Fruit fly (Drosophila melanogaster) whole organism, embryonic: ENCODE results near the gene CG34136.

ENCODE experiments used
- Adf1 ChIP-seq: fragments of 200-800 bp; sonication (Bioruptor generic); IDR thresholded peaks from 2 replicates; pipeline ENCODE4 v1.3.6; 2022; ENCODE audit warnings: missing biosample characterization, missing genetic modification characterization
- Antp ChIP-seq: fragments of 200-800 bp; sonication (Bioruptor generic); optimal IDR thresholded peaks from 3 replicates; lab custom pipeline; 2016; ENCODE audit warnings: missing biosample characterization, missing genetic modification characterization
- CG14710 ChIP-seq: fragments of 200-800 bp; sonication (Bioruptor generic); optimal IDR thresholded peaks from 3 replicates; lab custom pipeline; 2019; ENCODE audit warnings: missing biosample characterization, mild to moderate bottlenecking, missing genetic modification characterization, moderate library complexity
- CG18262 ChIP-seq: fragments of 200-800 bp; optimal IDR thresholded peaks from 3 replicates; lab custom pipeline; 2019; ENCODE audit warnings: missing biosample characterization, mild to moderate bottlenecking, missing genetic modification characterization, moderate library complexity
- CG2116 ChIP-seq: fragments of 200-800 bp; sonication (Bioruptor generic); optimal IDR thresholded peaks from 3 replicates; lab custom pipeline; 2018; ENCODE audit warnings: missing biosample characterization, mild to moderate bottlenecking, missing genetic modification characterization
- CG30020 ChIP-seq: fragments of 200-800 bp; optimal IDR thresholded peaks from 2 replicates; lab custom pipeline; 2019; ENCODE audit warnings: missing biosample characterization, mild to moderate bottlenecking, missing genetic modification characterization, moderate library complexity
- CG31441 ChIP-seq: fragments of 200-800 bp; sonication (Bioruptor generic); IDR thresholded peaks from 2 replicates; pipeline ENCODE4 v1.3.6; 2022; ENCODE audit warnings: missing biosample characterization, missing genetic modification characterization
- CG6254 ChIP-seq: fragments of 200-800 bp; sonication (Bioruptor generic); optimal IDR thresholded peaks from 3 replicates; lab custom pipeline; 2017; ENCODE audit warnings: mild to moderate bottlenecking, missing biosample characterization, missing genetic modification reagents, missing genetic modification characterization
- CG6791 ChIP-seq: fragments of 200-800 bp; sonication (Bioruptor generic); IDR thresholded peaks from 3 replicates; pipeline ENCODE4 v1.3.6; 2022; ENCODE audit warnings: missing biosample characterization, missing genetic modification characterization; ENCODE audit not compliant: partially characterized antibody
- CG7357 ChIP-seq: fragments of 200-800 bp; sonication (Bioruptor generic); IDR thresholded peaks from 3 replicates; pipeline ENCODE4 v1.3.6; 2022; ENCODE audit warnings: missing biosample characterization, missing genetic modification characterization
- CG8089 ChIP-seq: fragments of 200-800 bp; sonication (Bioruptor generic); optimal IDR thresholded peaks from 3 replicates; lab custom pipeline; 2016; ENCODE audit warnings: missing biosample characterization, missing genetic modification characterization
- CG9437 ChIP-seq: fragments of 200-800 bp; sonication (Bioruptor generic); optimal IDR thresholded peaks from 2 replicates; lab custom pipeline; 2018; ENCODE audit warnings: missing biosample characterization, mild to moderate bottlenecking, missing genetic modification characterization
- CG9817 ChIP-seq: fragments of 200-800 bp; sonication (Bioruptor generic); optimal IDR thresholded peaks from 2 replicates; lab custom pipeline; 2018; ENCODE audit warnings: missing biosample characterization, mild to moderate bottlenecking, missing genetic modification characterization, moderate library complexity
- Camta ChIP-seq: fragments of 200-800 bp; sonication (Bioruptor generic); optimal IDR thresholded peaks from 2 replicates; lab custom pipeline; 2016; ENCODE audit warnings: missing biosample characterization, missing genetic modification characterization
- D19A ChIP-seq: fragments of 200-800 bp; optimal IDR thresholded peaks from 3 replicates; lab custom pipeline; 2019; ENCODE audit warnings: missing biosample characterization, mild to moderate bottlenecking, missing genetic modification characterization, moderate library complexity
- Dek ChIP-seq: fragments of 200-800 bp; sonication (Bioruptor generic); optimal IDR thresholded peaks from 3 replicates; lab custom pipeline; 2019; ENCODE audit warnings: missing biosample characterization, mild to moderate bottlenecking, missing genetic modification characterization, moderate library complexity
- Dip3 ChIP-seq: fragments of 200-800 bp; sonication (Bioruptor generic); optimal IDR thresholded peaks from 3 replicates; lab custom pipeline; 2016; ENCODE audit warnings: missing biosample characterization, missing genetic modification characterization
- E2f2 ChIP-seq: fragments of 200-800 bp; sonication (Bioruptor generic); IDR thresholded peaks from 2 replicates; pipeline ENCODE4 v1.3.6; 2022; ENCODE audit warnings: missing biosample characterization, missing genetic modification characterization
- Hey ChIP-seq: fragments of 200-800 bp; sonication (Bioruptor generic); optimal IDR thresholded peaks from 3 replicates; lab custom pipeline; 2018; ENCODE audit warnings: missing biosample characterization, mild to moderate bottlenecking, missing genetic modification characterization
- HmgZ ChIP-seq: fragments of 200-800 bp; sonication (Bioruptor generic); optimal IDR thresholded peaks from 2 replicates; lab custom pipeline; 2018; ENCODE audit warnings: missing biosample characterization, mild to moderate bottlenecking, missing genetic modification characterization
- Hsf ChIP-seq: fragments of 200-800 bp; sonication (Bioruptor generic); optimal IDR thresholded peaks from 3 replicates; lab custom pipeline; 2016; ENCODE audit warnings: missing biosample characterization, missing genetic modification characterization
- Lhr ChIP-seq: fragments of 200-800 bp; sonication (Bioruptor generic); optimal IDR thresholded peaks from 3 replicates; lab custom pipeline; 2017; ENCODE audit warnings: mild to moderate bottlenecking, missing biosample characterization, missing genetic modification reagents, missing genetic modification characterization
- Lpt ChIP-seq: fragments of >200 bp; optimal IDR thresholded peaks from 2 replicates; lab custom pipeline; 2018; ENCODE audit warnings: missing biosample characterization, missing genetic modification characterization
- MBD-R2 ChIP-seq: fragments of 200-800 bp; sonication (Bioruptor generic); IDR thresholded peaks from 2 replicates; pipeline ENCODE4 v1.3.6; 2022; ENCODE audit warnings: missing biosample characterization, missing genetic modification characterization
- Mes4 ChIP-seq: fragments of 200-800 bp; sonication (Bioruptor generic); optimal IDR thresholded peaks from 2 replicates; lab custom pipeline; 2016; ENCODE audit warnings: missing biosample characterization, missing genetic modification characterization
- Nf-YB ChIP-seq: fragments of 200-800 bp; sonication (Bioruptor generic); optimal IDR thresholded peaks from 3 replicates; lab custom pipeline; 2019; ENCODE audit warnings: missing biosample characterization, mild to moderate bottlenecking, missing genetic modification characterization, moderate library complexity
- Sry-δ ChIP-seq: fragments of 200-800 bp; sonication (Bioruptor generic); optimal IDR thresholded peaks from 2 replicates; lab custom pipeline; 2016; ENCODE audit warnings: missing biosample characterization, missing genetic modification characterization
- al ChIP-seq: fragments of 200-800 bp; sonication (Bioruptor generic); IDR thresholded peaks from 2 replicates; pipeline ENCODE4 v1.3.6; 2022; ENCODE audit warnings: missing biosample characterization, missing genetic modification characterization
- ap ChIP-seq: fragments of 200-800 bp; sonication (Bioruptor generic); IDR thresholded peaks from 2 replicates; pipeline ENCODE4 v1.3.6; 2022; ENCODE audit warnings: missing biosample characterization, missing genetic modification characterization
- ash1 ChIP-seq: fragments of 200-800 bp; sonication (Bioruptor generic); optimal IDR thresholded peaks from 2 replicates; lab custom pipeline; 2018; ENCODE audit warnings: missing biosample characterization, mild to moderate bottlenecking, missing genetic modification characterization
- br ChIP-seq: fragments of >200 bp; optimal IDR thresholded peaks from 2 replicates; lab custom pipeline; 2017
- cas ChIP-seq: fragments of 200-800 bp; sonication (Bioruptor generic); IDR thresholded peaks from 2 replicates; pipeline ENCODE4 v1.3.6; 2022; ENCODE audit warnings: missing biosample characterization, missing genetic modification characterization
- chif ChIP-seq, 2 experiments: fragments of 200-800 bp; sonication (Bioruptor generic); optimal IDR thresholded peaks; 3 replicates each; lab custom pipeline; 2016; ENCODE audit warnings: missing biosample characterization in 2 of 2, missing genetic modification characterization in 2 of 2
- crol ChIP-seq: fragments of 200-800 bp; sonication (Bioruptor generic); IDR thresholded peaks from 2 replicates; pipeline ENCODE4 v1.3.6; 2022; ENCODE audit warnings: missing biosample characterization, missing genetic modification characterization
- her ChIP-seq: fragments of 200-800 bp; sonication (Bioruptor generic); optimal IDR thresholded peaks from 2 replicates; lab custom pipeline; 2016; ENCODE audit warnings: missing biosample characterization, missing genetic modification characterization
- hth ChIP-seq: fragments of >200 bp; optimal IDR thresholded peaks from 2 replicates; lab custom pipeline; 2017; ENCODE audit warnings: inconsistent platforms
- insv ChIP-seq, 2 experiments: fragments of 200-800 bp; sonication (Bioruptor generic); optimal IDR thresholded peaks; 3 replicates each; lab custom pipeline; 2016 to 2018; ENCODE audit warnings: missing biosample characterization in 2 of 2, missing genetic modification characterization in 2 of 2
- jumu ChIP-seq: fragments of 200-800 bp; sonication (Bioruptor generic); optimal IDR thresholded peaks from 3 replicates; lab custom pipeline; 2016; ENCODE audit warnings: missing biosample characterization, missing genetic modification characterization
- lilli ChIP-seq: fragments of 200-800 bp; sonication (Bioruptor generic); optimal IDR thresholded peaks from 3 replicates; lab custom pipeline; 2016; ENCODE audit warnings: missing biosample characterization, missing genetic modification characterization
- lola ChIP-seq, 3 experiments: fragments of >200 bp in 2 of 3; fragments of 200-800 bp in 1 of 3; sonication (Bioruptor generic) in 1 of 3; optimal IDR thresholded peaks; 2 replicates each; lab custom pipeline; 2017 to 2019; ENCODE audit warnings: missing biosample characterization in 3 of 3, missing genetic modification characterization in 3 of 3, mild to moderate bottlenecking in 1 of 3, moderate library complexity in 1 of 3
- mirr ChIP-seq: fragments of 200-800 bp; sonication (Bioruptor generic); optimal IDR thresholded peaks from 3 replicates; lab custom pipeline; 2018; ENCODE audit warnings: missing biosample characterization, mild to moderate bottlenecking, missing genetic modification characterization
- nau ChIP-seq: fragments of 200-800 bp; sonication (Bioruptor generic); optimal IDR thresholded peaks from 3 replicates; lab custom pipeline; 2017; ENCODE audit warnings: missing biosample characterization, mild to moderate bottlenecking, missing genetic modification characterization, missing genetic modification reagents
- nmo ChIP-seq: fragments of 200-800 bp; sonication (Bioruptor generic); optimal IDR thresholded peaks from 2 replicates; lab custom pipeline; 2018; ENCODE audit warnings: missing biosample characterization, mild to moderate bottlenecking, missing genetic modification characterization, moderate library complexity
- nom ChIP-seq: fragments of 200-800 bp; sonication (Bioruptor generic); optimal IDR thresholded peaks from 2 replicates; lab custom pipeline; 2017; ENCODE audit warnings: missing biosample characterization, missing genetic modification characterization, mild to moderate bottlenecking, moderate library complexity, missing genetic modification reagents
- otp ChIP-seq: fragments of 200-800 bp; sonication (Bioruptor generic); IDR thresholded peaks from 3 replicates; pipeline ENCODE4, ENCODE4 v1.3.6; 2022; ENCODE audit warnings: missing biosample characterization, missing genetic modification characterization
- peb ChIP-seq: fragments of 200-800 bp; sonication (Bioruptor generic); IDR thresholded peaks from 2 replicates; pipeline ENCODE4 v1.3.6; 2022; ENCODE audit warnings: missing biosample characterization, missing genetic modification characterization
- phol ChIP-seq: fragments of 200-800 bp; sonication (Bioruptor generic); optimal IDR thresholded peaks from 3 replicates; lab custom pipeline; 2018; ENCODE audit warnings: missing biosample characterization, mild to moderate bottlenecking, missing genetic modification characterization, moderate library complexity
- sens-2 ChIP-seq: fragments of 200-800 bp; sonication (Bioruptor generic); IDR thresholded peaks from 2 replicates; pipeline ENCODE4 v1.3.6; 2022; ENCODE audit warnings: missing biosample characterization, missing genetic modification characterization
- tgo ChIP-seq: fragments of 200-800 bp; sonication (Bioruptor generic); IDR thresholded peaks from 3 replicates; pipeline ENCODE4 v1.3.6; 2022; ENCODE audit warnings: missing biosample characterization, missing genetic modification characterization
- twi ChIP-seq: fragments of 200-800 bp; optimal IDR thresholded peaks from 2 replicates; lab custom pipeline; 2019; ENCODE audit warnings: missing biosample characterization, mild to moderate bottlenecking, missing genetic modification characterization, moderate library complexity
- usp ChIP-seq: fragments of >200 bp; optimal IDR thresholded peaks from 2 replicates; lab custom pipeline; 2017; ENCODE audit warnings: missing biosample characterization, missing genetic modification characterization
- vfl ChIP-seq: fragments of 200-800 bp; sonication (Bioruptor generic); optimal IDR thresholded peaks from 2 replicates; lab custom pipeline; 2016; ENCODE audit warnings: missing biosample characterization, missing genetic modification characterization
- wek ChIP-seq: fragments of 200-800 bp; sonication (Bioruptor generic); optimal IDR thresholded peaks from 3 replicates; lab custom pipeline; 2018; ENCODE audit warnings: missing biosample characterization, mild to moderate bottlenecking, missing genetic modification characterization, moderate library complexity
- yki ChIP-seq: fragments of >200 bp; optimal IDR thresholded peaks from 3 replicates; lab custom pipeline; 2018

The CG34136 gene

DNA sequence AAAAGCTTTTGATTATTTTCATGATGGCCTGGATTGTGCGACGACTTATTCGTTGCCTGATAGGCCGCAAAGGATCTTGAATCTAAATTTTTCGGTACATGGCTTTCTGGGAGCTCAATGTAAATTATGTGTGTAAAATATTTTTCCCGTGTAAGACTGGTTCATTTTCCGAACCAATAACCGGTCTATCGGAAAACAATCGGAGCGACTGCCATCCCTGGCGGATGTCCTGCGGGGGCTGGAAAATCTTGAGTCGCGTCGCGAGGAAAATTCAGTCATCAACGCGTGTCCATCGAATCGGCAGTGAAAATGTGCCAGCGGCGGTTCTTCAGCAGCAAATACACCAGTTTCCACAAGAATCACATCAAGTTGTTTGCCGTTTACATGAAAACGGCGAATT, 7.6 kb downstream of the CG34136 start, which contains the start of the genes CG46307 and Nhe2 (continued):
- TF ChIP-seq CG18262 (tag; lab: Kevin White, UChicago) = peak; percentile 0
- no peak for TF ChIP-seq otp (GFP tag; lab: Robert Waterston, UW)
- TF ChIP-seq D19A (tag; lab: Kevin White, UChicago) = no peak
- TF ChIP-seq Hey = no peak
- peak; percentile 35 for TF ChIP-seq CG14710 (tag; lab: Kevin White, UChicago)
- TF ChIP-seq cas (GFP tag; lab: Robert Waterston, UW) = no peak
- TF ChIP-seq Adf1 (GFP tag; lab: Robert Waterston, UW) = no peak
- TF ChIP-seq Camta (GFP tag; lab: Kevin White, UChicago) = no peak
- no peak for TF ChIP-seq insv (GFP tag; optimal IDR thresholded peaks at IDR 0.05; lab: Kevin White, UChicago)
- TF ChIP-seq br (lab: Kevin White, UChicago) = no peak
- TF ChIP-seq CG8089 (GFP tag; lab: Kevin White, UChicago) = no peak
- TF ChIP-seq ash1 (GFP tag; lab: Kevin White, UChicago) = no peak
- TF ChIP-seq CG9817 (tag; lab: Kevin White, UChicago) = no peak
- TF ChIP-seq tgo (GFP tag; lab: Robert Waterston, UW) = no peak; the same call in 2 of the 3 replicates
- TF ChIP-seq CG9437 (GFP tag; lab: Kevin White, UChicago) = no peak
- TF ChIP-seq lola (GFP tag; optimal IDR thresholded peaks at IDR 0.05; lab: Kevin White, UChicago) = no peak
- TF ChIP-seq her (GFP tag; lab: Kevin White, UChicago) = no peak
- no peak for TF ChIP-seq CG6254 (GFP tag; lab: Kevin White, UChicago)
- TF ChIP-seq twi (tag; lab: Kevin White, UChicago) = no peak
- TF ChIP-seq Dek (tag; lab: Kevin White, UChicago) = no peak
- TF ChIP-seq CG31441 = no peak
- TF ChIP-seq Antp (GFP tag; lab: Kevin White, UChicago) = peak; percentile 11
- no peak for TF ChIP-seq CG2116
- TF ChIP-seq Hsf (GFP tag; lab: Kevin White, UChicago) = no peak
- TF ChIP-seq jumu = no peak
- no peak for TF ChIP-seq CG30020 (tag; lab: Kevin White, UChicago)
- no peak for TF ChIP-seq hth (lab: Kevin White, UChicago)
- no peak for TF ChIP-seq Nf-YB
- no peak for TF ChIP-seq MBD-R2 (GFP tag; lab: Robert Waterston, UW)
- TF ChIP-seq nmo = no peak
- TF ChIP-seq E2f2 (GFP tag; lab: Robert Waterston, UW) = peak; percentile 8; the same call in 1 of the 2 replicates
- TF ChIP-seq ap (GFP tag; lab: Robert Waterston, UW) = no peak
- TF ChIP-seq Dip3 = no peak
- no peak for TF ChIP-seq wek (GFP tag; lab: Kevin White, UChicago)
- no peak for TF ChIP-seq nau
- peak; percentile 10 for TF ChIP-seq phol (tag; lab: Kevin White, UChicago)
- TF ChIP-seq Sry-δ (GFP tag; lab: Kevin White, UChicago) = peak; percentile 38
- no peak for TF ChIP-seq yki
- TF ChIP-seq peb (GFP tag; lab: Robert Waterston, UW) = no peak
- TF ChIP-seq lilli (GFP tag; lab: Kevin White, UChicago) = no peak
- TF ChIP-seq vfl (GFP tag; lab: Kevin White, UChicago) = no peak
- TF ChIP-seq CG7357 (GFP tag; lab: Robert Waterston, UW) = no peak
- no peak for TF ChIP-seq HmgZ (tag; lab: Kevin White, UChicago)
- no peak for TF ChIP-seq chif (GFP tag; optimal IDR thresholded peaks at IDR 0.05; lab: Kevin White, UChicago)
- TF ChIP-seq usp (GFP tag; lab: Kevin White, UChicago) = no peak
- TF ChIP-seq al (GFP tag; lab: Robert Waterston, UW) = no peak
- TF ChIP-seq sens-2 (GFP tag; lab: Robert Waterston, UW) = no peak
- TF ChIP-seq nom (GFP tag; lab: Kevin White, UChicago) = no peak
- TF ChIP-seq Lpt (GFP tag; lab: Kevin White, UChicago) = no peak
- TF ChIP-seq mirr = no peak
- no peak for TF ChIP-seq Mes4 (GFP tag; lab: Kevin White, UChicago)
- TF ChIP-seq CG6791 (GFP tag; lab: Robert Waterston, UW) = no peak
- no peak for TF ChIP-seq crol
- TF ChIP-seq Lhr = peak; percentile 57
